Fruit fly (Drosophila melanogaster) whole organism, embryonic: ENCODE results near the gene TwdlF.

Experiments
- Abd-B ChIP-seq: fragments of 200-800 bp; sonication (Bioruptor generic); optimal IDR thresholded peaks from 2 replicates; lab custom pipeline; 2018; ENCODE audit warnings: missing biosample characterization, mild to moderate bottlenecking, missing genetic modification characterization, moderate library complexity
- Aef1 ChIP-seq: fragments of 200-800 bp; sonication (Bioruptor generic); IDR thresholded peaks from 3 replicates; pipeline ENCODE4 v1.3.6; 2022; ENCODE audit warnings: missing biosample characterization, missing genetic modification characterization
- Atf3 ChIP-seq: fragments of 200-800 bp; sonication (Bioruptor generic); optimal IDR thresholded peaks from 3 replicates; lab custom pipeline; 2016; ENCODE audit warnings: missing biosample characterization, missing genetic modification characterization
- BEAF-32 ChIP-seq: fragments of 200-800 bp; sonication (Bioruptor generic); optimal IDR thresholded peaks from 3 replicates; lab custom pipeline; 2017; ENCODE audit warnings: missing biosample characterization, missing genetic modification characterization, mild to moderate bottlenecking, moderate library complexity, missing genetic modification reagents
- CG10565 ChIP-seq: fragments of 200-800 bp; sonication (Bioruptor generic); optimal IDR thresholded peaks from 3 replicates; lab custom pipeline; 2016; ENCODE audit warnings: missing biosample characterization, mild to moderate bottlenecking, missing genetic modification characterization
- CG11398 ChIP-seq: fragments of 200-800 bp; sonication (Bioruptor generic); optimal IDR thresholded peaks from 2 replicates; lab custom pipeline; 2016; ENCODE audit warnings: missing biosample characterization, missing genetic modification characterization
- CG12219 ChIP-seq: fragments of 200-800 bp; sonication (Bioruptor generic); optimal IDR thresholded peaks from 3 replicates; lab custom pipeline; 2018; ENCODE audit warnings: missing biosample characterization, mild to moderate bottlenecking, missing genetic modification characterization
- CG12769 ChIP-seq: fragments of 200-800 bp; sonication (Bioruptor generic); optimal IDR thresholded peaks from 2 replicates; lab custom pipeline; 2019; ENCODE audit warnings: missing biosample characterization, mild to moderate bottlenecking, missing genetic modification characterization, moderate library complexity
- CG13894 ChIP-seq: fragments of 200-800 bp; sonication (Bioruptor generic); optimal IDR thresholded peaks from 3 replicates; lab custom pipeline; 2018; ENCODE audit warnings: missing biosample characterization, mild to moderate bottlenecking, missing genetic modification characterization, moderate library complexity
- CG17328 ChIP-seq: fragments of 200-800 bp; sonication (Bioruptor generic); IDR thresholded peaks from 2 replicates; pipeline ENCODE4 v1.3.6; 2022; ENCODE audit warnings: missing biosample characterization, missing genetic modification characterization
- CG17612 ChIP-seq: fragments of 200-800 bp; sonication (Bioruptor generic); IDR thresholded peaks from 2 replicates; pipeline ENCODE4 v1.3.6; 2022; ENCODE audit warnings: missing biosample characterization, missing genetic modification characterization
- CG1792 ChIP-seq: fragments of 200-800 bp; sonication (Bioruptor generic); optimal IDR thresholded peaks from 2 replicates; lab custom pipeline; 2016; ENCODE audit warnings: missing biosample characterization, missing genetic modification characterization
- CG1832 ChIP-seq: fragments of 200-800 bp; sonication (Bioruptor generic); optimal IDR thresholded peaks from 2 replicates; lab custom pipeline; 2017; ENCODE audit warnings: missing biosample characterization, mild to moderate bottlenecking, missing genetic modification characterization, inconsistent platforms
- CG2129 ChIP-seq: fragments of 200-800 bp; sonication (Bioruptor generic); IDR thresholded peaks from 2 replicates; pipeline ENCODE4 v1.3.6; 2022; ENCODE audit warnings: missing biosample characterization, missing genetic modification characterization; ENCODE audit not compliant: partially characterized antibody
- CG9437 ChIP-seq: fragments of 200-800 bp; sonication (Bioruptor generic); optimal IDR thresholded peaks from 2 replicates; lab custom pipeline; 2018; ENCODE audit warnings: missing biosample characterization, mild to moderate bottlenecking, missing genetic modification characterization
- Dfd ChIP-seq, 2 experiments: fragments of >200 bp; optimal IDR thresholded peaks; 2 replicates each; lab custom pipeline; 2017; ENCODE audit warnings: missing biosample characterization in 2 of 2, missing genetic modification characterization in 2 of 2
- Dp ChIP-seq: fragments of 200-800 bp; sonication (Bioruptor generic); optimal IDR thresholded peaks from 2 replicates; lab custom pipeline; 2018; ENCODE audit warnings: missing biosample characterization, mild to moderate bottlenecking, missing genetic modification characterization, moderate library complexity
- Dref ChIP-seq: fragments of 200-800 bp; sonication (Bioruptor generic); IDR thresholded peaks from 2 replicates; pipeline ENCODE4 v1.3.6; 2022; ENCODE audit warnings: missing biosample characterization, missing genetic modification characterization
- Eip74EF ChIP-seq, 2 experiments: fragments of 200-800 bp in 1 of 2; fragments of >200 bp in 1 of 2; sonication (Bioruptor generic) in 1 of 2; optimal IDR thresholded peaks; 2 replicates each; lab custom pipeline; 2017 to 2019; ENCODE audit warnings: missing biosample characterization in 2 of 2, missing genetic modification characterization in 2 of 2, mild to moderate bottlenecking in 1 of 2, moderate library complexity in 1 of 2
- HmgD ChIP-seq: fragments of 200-800 bp; sonication (Bioruptor generic); optimal IDR thresholded peaks from 3 replicates; lab custom pipeline; 2016; ENCODE audit warnings: missing biosample characterization, missing genetic modification characterization
- HmgZ ChIP-seq: fragments of 200-800 bp; sonication (Bioruptor generic); optimal IDR thresholded peaks from 2 replicates; lab custom pipeline; 2018; ENCODE audit warnings: missing biosample characterization, mild to moderate bottlenecking, missing genetic modification characterization
- Hr78 ChIP-seq, 2 experiments: fragments of 200-800 bp in 1 of 2; fragments of >200 bp in 1 of 2; sonication (Bioruptor generic) in 1 of 2; optimal IDR thresholded peaks; 2 replicates each; lab custom pipeline; 2017 to 2019; ENCODE audit warnings: missing biosample characterization in 2 of 2, missing genetic modification characterization in 2 of 2, mild to moderate bottlenecking in 1 of 2, moderate library complexity in 1 of 2
- Kr ChIP-seq: fragments of 200-800 bp; sonication (Bioruptor generic); optimal IDR thresholded peaks from 2 replicates; lab custom pipeline; 2017; ENCODE audit warnings: missing biosample characterization, mild to moderate bottlenecking, missing genetic modification characterization
- MESR4 ChIP-seq: fragments of 200-800 bp; sonication (Bioruptor generic); optimal IDR thresholded peaks from 2 replicates; lab custom pipeline; 2018; ENCODE audit warnings: missing biosample characterization, mild to moderate bottlenecking, missing genetic modification characterization, moderate library complexity
- Optix ChIP-seq: fragments of 200-800 bp; sonication (Bioruptor generic); IDR thresholded peaks from 3 replicates; pipeline ENCODE4 v1.3.6; 2022; ENCODE audit warnings: missing biosample characterization, missing genetic modification characterization
- Ptx1 ChIP-seq: fragments of 200-800 bp; sonication (Bioruptor generic); IDR thresholded peaks from 2 replicates; pipeline ENCODE4 v1.3.6; 2022; ENCODE audit warnings: missing biosample characterization, missing genetic modification characterization
- Side ChIP-seq: fragments of 200-800 bp; sonication (Bioruptor generic); optimal IDR thresholded peaks from 2 replicates; lab custom pipeline; 2016; ENCODE audit warnings: missing biosample characterization, missing genetic modification characterization
- Sox100B ChIP-seq: fragments of 200-800 bp; sonication (Bioruptor generic); optimal IDR thresholded peaks from 3 replicates; lab custom pipeline; 2018; ENCODE audit warnings: missing biosample characterization, mild to moderate bottlenecking, missing genetic modification characterization
- az2 ChIP-seq: fragments of 200-800 bp; sonication (Bioruptor generic); optimal IDR thresholded peaks from 3 replicates; lab custom pipeline; 2016; ENCODE audit warnings: missing biosample characterization, missing genetic modification characterization
- eve ChIP-seq, 2 experiments: fragments of >200 bp; optimal IDR thresholded peaks; 2 replicates each; lab custom pipeline; 2017; ENCODE audit warnings: missing biosample characterization in 2 of 2, missing genetic modification characterization in 2 of 2
- ftz-f1 ChIP-seq: fragments of 200-800 bp; sonication (Bioruptor generic); optimal IDR thresholded peaks from 2 replicates; lab custom pipeline; 2016; ENCODE audit warnings: missing biosample characterization, missing genetic modification characterization
- fu2 ChIP-seq: fragments of 200-800 bp; sonication (Bioruptor generic); optimal IDR thresholded peaks from 2 replicates; lab custom pipeline; 2016; ENCODE audit warnings: missing biosample characterization, missing genetic modification characterization
- gro ChIP-seq: fragments of 200-800 bp; sonication (Bioruptor generic); optimal IDR thresholded peaks from 2 replicates; lab custom pipeline; 2016; ENCODE audit warnings: missing biosample characterization, missing genetic modification characterization
- gsb ChIP-seq: fragments of 200-800 bp; sonication (Bioruptor generic); IDR thresholded peaks from 2 replicates; pipeline ENCODE4 v1.3.6; 2022; ENCODE audit warnings: missing biosample characterization, missing genetic modification characterization
- lov ChIP-seq, 2 experiments: fragments of 200-800 bp in 1 of 2; fragments of >200 bp in 1 of 2; sonication (Bioruptor generic) in 1 of 2; IDR thresholded peaks in 1 of 2; optimal IDR thresholded peaks in 1 of 2; 2 replicates in 1 of 2; 3 replicates in 1 of 2; pipeline versions ENCODE4 v1.3.6 to Lab custom; 2017 to 2022; ENCODE audit warnings: missing biosample characterization in 1 of 2, missing genetic modification characterization in 1 of 2
- nom ChIP-seq: fragments of 200-800 bp; sonication (Bioruptor generic); optimal IDR thresholded peaks from 2 replicates; lab custom pipeline; 2017; ENCODE audit warnings: missing biosample characterization, missing genetic modification characterization, mild to moderate bottlenecking, moderate library complexity, missing genetic modification reagents
- oc ChIP-seq: fragments of 200-800 bp; sonication (Bioruptor generic); optimal IDR thresholded peaks from 2 replicates; lab custom pipeline; 2018; ENCODE audit warnings: missing biosample characterization, mild to moderate bottlenecking, missing genetic modification characterization, moderate library complexity
- pfk ChIP-seq: fragments of 200-800 bp; sonication (Bioruptor generic); optimal IDR thresholded peaks from 2 replicates; lab custom pipeline; 2018; ENCODE audit warnings: missing biosample characterization, mild to moderate bottlenecking, missing genetic modification characterization, moderate library complexity
- ranshi ChIP-seq: fragments of 200-800 bp; sonication (Bioruptor generic); IDR thresholded peaks from 2 replicates; pipeline ENCODE4 v1.3.6; 2022; ENCODE audit warnings: missing biosample characterization, missing genetic modification characterization
- repo ChIP-seq: fragments of 200-800 bp; sonication (Bioruptor generic); optimal IDR thresholded peaks from 2 replicates; lab custom pipeline; 2016; ENCODE audit warnings: missing biosample characterization, missing genetic modification characterization
- sens ChIP-seq: fragments of 200-800 bp; sonication (Bioruptor generic); peaks from one replicate; lab custom pipeline; 2016; ENCODE audit warnings: missing biosample characterization, missing genetic modification characterization
- sob ChIP-seq: fragments of 200-800 bp; sonication (Bioruptor generic); IDR thresholded peaks from 2 replicates; pipeline ENCODE4 v1.3.6; 2022; ENCODE audit warnings: missing biosample characterization, missing genetic modification characterization
- sug ChIP-seq: fragments of 200-800 bp; optimal IDR thresholded peaks from 2 replicates; lab custom pipeline; 2019; ENCODE audit warnings: missing biosample characterization, mild to moderate bottlenecking, missing genetic modification characterization, moderate library complexity
- tap ChIP-seq: fragments of 200-800 bp; optimal IDR thresholded peaks from 3 replicates; lab custom pipeline; 2019; ENCODE audit warnings: missing biosample characterization, mild to moderate bottlenecking, missing genetic modification characterization, moderate library complexity
- tx ChIP-seq: fragments of 200-800 bp; sonication (Bioruptor generic); optimal IDR thresholded peaks from 2 replicates; lab custom pipeline; 2016; ENCODE audit warnings: missing biosample characterization, missing genetic modification characterization
- unc-4 ChIP-seq: fragments of 200-800 bp; sonication (Bioruptor generic); IDR thresholded peaks from 2 replicates; pipeline ENCODE4 v1.3.6; 2022; ENCODE audit warnings: missing biosample characterization, missing genetic modification characterization; ENCODE audit not compliant: partially characterized antibody

The TwdlF gene

dm6 chr3R:4220780-4221179, 26.0 kb upstream of the TwdlF start (continued):
- TF ChIP-seq az2 (GFP tag; lab: Kevin White, UChicago) (no peak), nom (GFP tag; lab: Kevin White, UChicago) (no peak), ranshi (GFP tag; lab: Robert Waterston, UW) (no peak)

- TF ChIP-seq CG12219 (GFP tag; lab: Kevin White, UChicago) (no peak), ftz-f1 (GFP tag; lab: Kevin White, UChicago) (peak; percentile 72), eve (GFP tag; optimal IDR thresholded peaks at IDR 0.05; lab: Kevin White, UChicago) (no peak), Dp (GFP tag; lab: Kevin White, UChicago) (no peak), nom (GFP tag; lab: Kevin White, UChicago) (no peak), sug (tag; lab: Kevin White, UChicago) (peak; percentile 78), Eip74EF (GFP tag; optimal IDR thresholded peaks at IDR 0.05; lab: Kevin White, UChicago) (no peak), Aef1 (no peak), oc (tag; lab: Kevin White, UChicago) (no peak), tap (tag; lab: Kevin White, UChicago) (no peak), sens (GFP tag; lab: Kevin White, UChicago) (peak; percentile 70), Sox100B (GFP tag; lab: Kevin White, UChicago) (no peak), CG12769 (tag; lab: Kevin White, UChicago) (peak; percentile 0), Atf3 (no peak)
- TF ChIP-seq, all 482 proteins: peak for 4
Measured at dm6 chr3R:4228426-4228825, 18.4 kb upstream of the TwdlF start.

- peak; percentile 78 for TF ChIP-seq CG13894 (tag; lab: Kevin White, UChicago)
- TF ChIP-seq HmgZ (tag; lab: Kevin White, UChicago), result peak; percentile 80
- no peak for TF ChIP-seq Optix (GFP tag; lab: Robert Waterston, UW)
- peak; percentile 68; the same call in 1 of the 2 replicates for TF ChIP-seq CG17612 (GFP tag; lab: Robert Waterston, UW)
- no peak for TF ChIP-seq Side
- TF ChIP-seq repo, result no peak
- no peak for TF ChIP-seq CG11398
- TF ChIP-seq fu2 (GFP tag; lab: Kevin White, UChicago), result peak; percentile 37
- no peak for TF ChIP-seq CG10565 (GFP tag; lab: Kevin White, UChicago)
- TF ChIP-seq CG2129 (GFP tag; lab: Robert Waterston, UW), result no peak
- TF ChIP-seq BEAF-32 (GFP tag; lab: Kevin White, UChicago), result peak; percentile 26
- peak; percentile 2 for TF ChIP-seq MESR4 (GFP tag; lab: Kevin White, UChicago)
- TF ChIP-seq sob, result peak; percentile 76
- TF ChIP-seq Dref (GFP tag; lab: Robert Waterston, UW), result peak; percentile 32; the same call in 1 of the 2 replicates
- peak; percentile 77 for TF ChIP-seq Ptx1 (GFP tag; lab: Robert Waterston, UW)
- no peak for TF ChIP-seq tx (GFP tag; lab: Kevin White, UChicago)
- TF ChIP-seq CG9437 (GFP tag; lab: Kevin White, UChicago), result peak; percentile 9
- peak; percentile 80 for TF ChIP-seq CG17328 (GFP tag; lab: Robert Waterston, UW)
- no peak for TF ChIP-seq unc-4 (GFP tag; lab: Robert Waterston, UW)
- TF ChIP-seq Dfd (GFP tag; optimal IDR thresholded peaks at IDR 0.05; lab: Kevin White, UChicago), result no peak
- peak; percentile 38; the same call in 1 of the 2 replicates for TF ChIP-seq gsb (GFP tag; lab: Robert Waterston, UW)
- no peak for TF ChIP-seq HmgD (GFP tag; lab: Kevin White, UChicago)
- TF ChIP-seq gro (GFP tag; lab: Kevin White, UChicago), result peak; percentile 29
- TF ChIP-seq CG1792 (GFP tag; lab: Kevin White, UChicago), result no peak
- TF ChIP-seq Hr78 (GFP tag; optimal IDR thresholded peaks at IDR 0.05; lab: Kevin White, UChicago), result no peak
- TF ChIP-seq Kr (GFP tag; lab: Kevin White, UChicago), result no peak
- TF ChIP-seq az2 (GFP tag; lab: Kevin White, UChicago), result peak; percentile 73
- no peak for TF ChIP-seq CG1832 (GFP tag; lab: Kevin White, UChicago)
- TF ChIP-seq Abd-B (GFP tag; lab: Kevin White, UChicago), result no peak
- TF ChIP-seq lov (optimal IDR thresholded peaks at IDR 0.05; lab: Kevin White, UChicago), result no peak
- peak; percentile 78; the same call in 2 of the 3 replicates for TF ChIP-seq lov (GFP tag; IDR thresholded peaks at IDR 0.05; lab: Robert Waterston, UW)
- TF ChIP-seq pfk (GFP tag; lab: Kevin White, UChicago), result peak; percentile 42
Measured at dm6 chr3R:4229137-4229764, 17.6 kb upstream of the TwdlF start, which contains the start of gene DhpD. Gene DhpD, minus strand, starts transcription at chr3R:4229238.
